Worm (Caenorhabditis elegans) whole organism, L1 larva: Measurements from ENCODE around the gene T10D4.7.

ENCODE experiments used
- C34B4.2 ChIP-seq: sonication (generic microtip); optimal IDR thresholded peaks from 2 replicates; lab custom pipeline; 2017; ENCODE audit warnings: mild to moderate bottlenecking, missing genetic modification characterization, missing compliant biosample characterization
- F16B12.6 ChIP-seq: fragments of 150-350 bp; optimal IDR thresholded peaks from 2 replicates; lab custom pipeline; 2014; ENCODE audit warnings: missing biosample characterization, missing genetic modification characterization
- aha-1 ChIP-seq: fragments of 150-350 bp; optimal IDR thresholded peaks from 2 replicates; lab custom pipeline; 2014; ENCODE audit warnings: missing biosample characterization, missing genetic modification characterization
- alr-1 ChIP-seq: fragments of 200-800 bp; sonication (Bioruptor generic); optimal IDR thresholded peaks from 2 replicates; lab custom pipeline; 2018; ENCODE audit warnings: borderline replicate concordance, mild to moderate bottlenecking, missing genetic modification characterization, missing compliant biosample characterization
- aly-2 ChIP-seq: fragments of 150-350 bp; optimal IDR thresholded peaks from 2 replicates; lab custom pipeline; 2014; ENCODE audit warnings: missing biosample characterization, missing genetic modification characterization
- blmp-1 ChIP-seq: fragments of 150-350 bp; optimal IDR thresholded peaks from 2 replicates; lab custom pipeline; 2014; ENCODE audit warnings: missing biosample characterization, missing genetic modification characterization
- ceh-63 ChIP-seq: fragments of 200-800 bp; sonication (Bioruptor generic); optimal IDR thresholded peaks from 2 replicates; lab custom pipeline; 2018; ENCODE audit warnings: mild to moderate bottlenecking, missing genetic modification characterization, missing compliant biosample characterization
- ceh-8 ChIP-seq: fragments of 200-800 bp; sonication (Bioruptor generic); optimal IDR thresholded peaks from 2 replicates; lab custom pipeline; 2018; ENCODE audit warnings: mild to moderate bottlenecking, missing genetic modification characterization, moderate library complexity, missing compliant biosample characterization
- ceh-82 ChIP-seq, 3 experiments: fragments of 150-350 bp in 1 of 3; sonication (generic microtip) in 2 of 3; optimal IDR thresholded peaks; 2 replicates each; lab custom pipeline; 2014 to 2017; ENCODE audit warnings: missing biosample characterization in 3 of 3, missing genetic modification characterization in 3 of 3
- ceh-88 ChIP-seq: fragments of 200-800 bp; sonication (Bioruptor generic); IDR thresholded peaks from 2 replicates; pipeline ENCODE4 v1.3.6; 2022; ENCODE audit warnings: missing genetic modification characterization, missing compliant biosample characterization
- ceh-90 ChIP-seq: sonication (generic microtip); optimal IDR thresholded peaks from 2 replicates; lab custom pipeline; 2016; ENCODE audit warnings: missing genetic modification characterization, missing compliant biosample characterization
- dpl-1 ChIP-seq, 3 experiments: fragments of 150-350 bp in 2 of 3; sonication (generic microtip) in 1 of 3; optimal IDR thresholded peaks; 2 replicates each; lab custom pipeline; 2014 to 2017; ENCODE audit warnings: missing biosample characterization in 3 of 3, missing genetic modification characterization in 3 of 3, missing genetic modification reagents in 3 of 3
- dsc-1 ChIP-seq: sonication (generic microtip); optimal IDR thresholded peaks from 2 replicates; lab custom pipeline; 2016; ENCODE audit warnings: mild to moderate bottlenecking, missing genetic modification characterization, missing compliant biosample characterization
- efl-1 ChIP-seq, 4 experiments: fragments of 150-350 bp; optimal IDR thresholded peaks in 3 of 4; peaks in 1 of 4; 1 replicate in 1 of 4; 2 replicates in 3 of 4; lab custom pipeline; 2014; ENCODE audit warnings: missing biosample characterization in 2 of 4, missing genetic modification characterization in 2 of 4, missing genetic modification reagents in 2 of 4
- efl-3 ChIP-seq: fragments of 200-800 bp; sonication (Bioruptor generic); optimal IDR thresholded peaks from 2 replicates; lab custom pipeline; 2018; ENCODE audit warnings: mild to moderate bottlenecking, missing genetic modification characterization, missing compliant biosample characterization
- elt-2 ChIP-seq: sonication (generic microtip); optimal IDR thresholded peaks from 2 replicates; lab custom pipeline; 2016; ENCODE audit warnings: missing genetic modification characterization, mild to moderate bottlenecking, inconsistent platforms, missing compliant biosample characterization, missing genetic modification reagents
- fkh-10 ChIP-seq: sonication (generic microtip); optimal IDR thresholded peaks from 2 replicates; lab custom pipeline; 2017; ENCODE audit warnings: missing biosample characterization, missing genetic modification reagents, missing genetic modification characterization
- fos-1 ChIP-seq: fragments of 150-350 bp; optimal IDR thresholded peaks from 2 replicates; lab custom pipeline; 2014; ENCODE audit warnings: missing biosample characterization, missing genetic modification characterization
- grh-1 ChIP-seq: fragments of 200-800 bp; sonication (Bioruptor generic); IDR thresholded peaks from 2 replicates; pipeline ENCODE4 v1.3.6; 2022; ENCODE audit warnings: missing genetic modification reagents, missing genetic modification characterization, missing compliant biosample characterization
- jun-1 ChIP-seq: fragments of 150-350 bp; optimal IDR thresholded peaks from 2 replicates; lab custom pipeline; 2014; ENCODE audit warnings: missing biosample characterization, missing genetic modification reagents, missing genetic modification characterization
- lin-14 ChIP-seq: fragments of 200-800 bp; sonication (Bioruptor generic); optimal IDR thresholded peaks from 2 replicates; lab custom pipeline; 2018; ENCODE audit warnings: mild to moderate bottlenecking, missing genetic modification characterization, moderate library complexity, missing compliant biosample characterization
- lin-15B ChIP-seq: fragments of 150-350 bp; sonication (generic microtip); optimal IDR thresholded peaks from 3 replicates; lab custom pipeline; 2014; ENCODE audit warnings: missing biosample characterization, missing genetic modification characterization
- lin-35 ChIP-seq, 2 experiments: fragments of 150-350 bp; optimal IDR thresholded peaks; 2 replicates each; lab custom pipeline; 2014; ENCODE audit warnings: missing biosample characterization in 2 of 2, missing genetic modification characterization in 2 of 2, missing genetic modification reagents in 2 of 2
- lir-3 ChIP-seq: sonication (generic microtip); optimal IDR thresholded peaks from 2 replicates; lab custom pipeline; 2016; ENCODE audit warnings: mild to moderate bottlenecking, missing genetic modification characterization, moderate library complexity, missing compliant biosample characterization; ENCODE audit not compliant: poor library complexity
- lsy-2 ChIP-seq, 2 experiments: fragments of 150-350 bp; optimal IDR thresholded peaks; 2 replicates each; lab custom pipeline; 2014; ENCODE audit warnings: missing biosample characterization in 2 of 2, missing genetic modification characterization in 2 of 2
- mep-1 ChIP-seq: fragments of 150-350 bp; optimal IDR thresholded peaks from 2 replicates; lab custom pipeline; 2014; ENCODE audit warnings: missing biosample characterization, missing genetic modification characterization
- nhr-11 ChIP-seq: fragments of 150-350 bp; optimal IDR thresholded peaks from 2 replicates; lab custom pipeline; 2014; ENCODE audit warnings: missing biosample characterization, missing genetic modification characterization
- nhr-19 ChIP-seq: fragments of 200-800 bp; sonication (Bioruptor generic); conservative IDR thresholded peaks from 2 replicates; pipeline ENCODE4 v1.3.6; 2022; ENCODE audit warnings: missing genetic modification characterization, missing compliant biosample characterization
- nhr-71 ChIP-seq: sonication (generic microtip); optimal IDR thresholded peaks from 2 replicates; lab custom pipeline; 2016; ENCODE audit warnings: mild to moderate bottlenecking, missing genetic modification characterization, moderate library complexity, missing compliant biosample characterization
- nhr-84 ChIP-seq: sonication (generic microtip); optimal IDR thresholded peaks from 2 replicates; lab custom pipeline; 2017; ENCODE audit warnings: missing biosample characterization, missing genetic modification characterization
- nhr-85 ChIP-seq: sonication (generic microtip); peaks from one replicate; lab custom pipeline; 2016; ENCODE audit warnings: missing genetic modification characterization, inconsistent platforms, missing compliant biosample characterization
- rnt-1 ChIP-seq: sonication (generic microtip); optimal IDR thresholded peaks from 2 replicates; lab custom pipeline; 2016; ENCODE audit warnings: mild to moderate bottlenecking, missing genetic modification characterization, moderate library complexity, missing compliant biosample characterization
- snpc-4 ChIP-seq: fragments of 150-350 bp; optimal IDR thresholded peaks from 2 replicates; lab custom pipeline; 2014; ENCODE audit warnings: missing biosample characterization, missing genetic modification characterization
- snu-23 ChIP-seq: sonication (generic microtip); optimal IDR thresholded peaks from 2 replicates; lab custom pipeline; 2016; ENCODE audit warnings: missing genetic modification characterization, missing compliant biosample characterization
- swsn-7 ChIP-seq: sonication (generic microtip); optimal IDR thresholded peaks from 2 replicates; lab custom pipeline; 2016; ENCODE audit warnings: missing genetic modification characterization, missing compliant biosample characterization
- tbx-2 ChIP-seq: sonication (generic microtip); optimal IDR thresholded peaks from 2 replicates; lab custom pipeline; 2016; ENCODE audit warnings: missing genetic modification characterization, missing compliant biosample characterization
- unc-98 ChIP-seq: fragments of 200-800 bp; sonication (Bioruptor generic); IDR thresholded peaks from 2 replicates; pipeline ENCODE4 v1.3.6; 2022; ENCODE audit warnings: missing genetic modification characterization, missing compliant biosample characterization
- vab-15 ChIP-seq: sonication (generic microtip); optimal IDR thresholded peaks from 2 replicates; lab custom pipeline; 2017; ENCODE audit warnings: missing genotype, mild to moderate bottlenecking, missing genetic modification characterization, missing compliant biosample characterization
- zip-4 ChIP-seq: fragments of 200-800 bp; sonication (Bioruptor generic); optimal IDR thresholded peaks from 2 replicates; lab custom pipeline; 2018; ENCODE audit warnings: mild to moderate bottlenecking, missing genetic modification characterization, moderate library complexity, missing compliant biosample characterization
- ztf-4 ChIP-seq: fragments of 150-350 bp; optimal IDR thresholded peaks from 2 replicates; lab custom pipeline; 2014; ENCODE audit warnings: missing biosample characterization, missing genetic modification characterization

Gene T10D4.7

ce11 chrII:3113289-3113688 is 4.3 kb upstream of the T10D4.7 start:
- TF ChIP-seq dpl-1 (GFP tag; optimal IDR thresholded peaks at IDR 0.05; lab: Kevin White, UChicago) (no peak), lin-15B (tag; lab: Kevin White, UChicago) (no peak), swsn-7 (tag; lab: Kevin White, UChicago) (no peak), tbx-2 (no peak), efl-3 (GFP tag; lab: Kevin White, UChicago) (no peak), snpc-4 (tag; lab: Kevin White, UChicago) (peak; percentile 45)
- TF ChIP-seq, all 84 proteins: peak for 1

- TF ChIP-seq elt-2 (tag; lab: Kevin White, UChicago) (no peak), grh-1 (GFP tag; lab: Robert Waterston, UW) (no peak), lin-35 (GFP tag; optimal IDR thresholded peaks at IDR 0.05; lab: Kevin White, UChicago) (no peak), nhr-84 (tag; lab: Kevin White, UChicago) (no peak), zip-4 (GFP tag; lab: Kevin White, UChicago) (no peak), aly-2 (tag; lab: Kevin White, UChicago) (no peak)
Observed at ce11 chrII:3113934-3114333, 3.6 kb upstream of the T10D4.7 start, which contains the start of gene clec-123. Gene clec-123, plus strand, starts transcription at chrII:3114234.

- peak; percentile 44 for TF ChIP-seq snu-23 (GFP tag; lab: Kevin White, UChicago)
- no peak for TF ChIP-seq nhr-11 (tag; lab: Kevin White, UChicago)
- peak; percentile 37 for TF ChIP-seq tbx-2
- TF ChIP-seq dpl-1 (GFP tag; optimal IDR thresholded peaks at IDR 0.05; lab: Kevin White, UChicago): peak; percentile 17 to 51 (median 18)
- no peak for TF ChIP-seq nhr-85
- TF ChIP-seq ceh-8 (GFP tag; lab: Kevin White, UChicago): no peak
- TF ChIP-seq rnt-1 (tag; lab: Kevin White, UChicago): peak; percentile 22
- no peak for TF ChIP-seq ceh-88 (GFP tag; lab: Robert Waterston, UW)
- peak; percentile 34 for TF ChIP-seq mep-1 (tag; lab: Kevin White, UChicago)
- TF ChIP-seq lin-35 (GFP tag; optimal IDR thresholded peaks at IDR 0.05; lab: Kevin White, UChicago): peak; percentile 46 to 63
- TF ChIP-seq ztf-4: no peak
- no peak for TF ChIP-seq jun-1 (tag; lab: Kevin White, UChicago)
- peak; percentile 80 for TF ChIP-seq F16B12.6 (tag; lab: Kevin White, UChicago)
- no peak for TF ChIP-seq aha-1 (tag; lab: Kevin White, UChicago)
- TF ChIP-seq ceh-82 (tag; optimal IDR thresholded peaks at IDR 0.05; lab: Kevin White, UChicago): peak in 1 of 3 experiments; percentile 19
- TF ChIP-seq alr-1: no peak
- TF ChIP-seq nhr-19: 0 out of 2 replicates have a peak, but pooled peaks have one; percentile 9
- peak; percentile 51 to 67 for TF ChIP-seq efl-1 (optimal IDR thresholded peaks at IDR 0.05; lab: Kevin White, UChicago)
- TF ChIP-seq efl-1 (GFP tag; optimal IDR thresholded peaks at IDR 0.05 in 1 of 2; lab: Kevin White, UChicago): peak in 1 of 2 experiments; percentile 45
- no peak for TF ChIP-seq ceh-90
- peak in 1 of 2 experiments; percentile 40 for TF ChIP-seq lsy-2 (tag; optimal IDR thresholded peaks at IDR 0.05; lab: Kevin White, UChicago)
Observed at ce11 chrII:3118907-3119382, 1.4 kb downstream of the T10D4.7 start, which contains the start of gene T10D4.6. Gene T10D4.6, plus strand, starts transcription at chrII:3119332.

DNA sequence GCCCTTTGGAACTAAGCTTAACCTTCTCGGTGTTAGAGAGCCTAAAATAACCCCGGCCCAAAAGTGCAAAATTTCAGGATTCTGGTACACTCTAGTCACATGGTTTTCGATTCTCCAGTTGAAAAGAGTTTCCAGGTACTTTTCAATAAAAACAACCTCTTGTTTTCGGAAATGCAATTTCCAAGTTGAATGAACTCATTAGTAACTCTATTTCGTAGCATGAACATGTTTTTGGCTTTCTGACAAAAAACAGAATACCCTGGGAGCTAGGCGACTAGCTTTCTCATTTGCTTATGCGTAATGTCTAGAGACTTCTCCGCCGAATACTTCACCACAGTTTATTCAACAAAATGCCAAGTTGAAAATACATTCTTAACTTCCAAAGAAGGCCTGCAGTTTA is 5.6 kb downstream of the T10D4.7 start, which contains the start of gene srh-71:
Gene srh-71 (plus strand): TSS at position 301 of the 400 bp plus-strand sequence.
- TF ChIP-seq C34B4.2 (tag; lab: Kevin White, UChicago): no peak
- TF ChIP-seq ceh-63: no peak
- no peak for TF ChIP-seq snpc-4 (tag; lab: Kevin White, UChicago)
- TF ChIP-seq nhr-71 (tag; lab: Kevin White, UChicago): no peak
- no peak for TF ChIP-seq mep-1 (tag; lab: Kevin White, UChicago)
- TF ChIP-seq ceh-88 (GFP tag; lab: Robert Waterston, UW): no peak
- no peak for TF ChIP-seq fkh-10 (GFP tag; lab: Kevin White, UChicago)
- no peak for TF ChIP-seq blmp-1
- no peak for TF ChIP-seq lin-35 (GFP tag; optimal IDR thresholded peaks at IDR 0.05; lab: Kevin White, UChicago)
- no peak for TF ChIP-seq zip-4 (GFP tag; lab: Kevin White, UChicago)
- no peak for TF ChIP-seq vab-15 (tag; lab: Kevin White, UChicago)
- TF ChIP-seq fos-1: no peak
- TF ChIP-seq unc-98 (GFP tag; lab: Robert Waterston, UW): no peak
- no peak for TF ChIP-seq aly-2 (tag; lab: Kevin White, UChicago)
- no peak for TF ChIP-seq grh-1 (GFP tag; lab: Robert Waterston, UW)
- TF ChIP-seq lin-14 (GFP tag; lab: Kevin White, UChicago): no peak
- TF ChIP-seq lir-3: no peak
- TF ChIP-seq dsc-1 (tag; lab: Kevin White, UChicago): no peak
- TF ChIP-seq F16B12.6 (tag; lab: Kevin White, UChicago): no peak
- no peak for TF ChIP-seq rnt-1 (tag; lab: Kevin White, UChicago)
